Fruit fly (Drosophila melanogaster) whole organism, embryonic: Measurements from ENCODE around the gene CG14423.
A peak's percentile ranks its signal among the peaks of the same experiment; 100 is the strongest.

Experiments used
- Abd-B ChIP-seq: fragments of 200-800 bp; sonication (Bioruptor generic); optimal IDR thresholded peaks from 2 replicates; lab custom pipeline; 2018; ENCODE audit warnings: missing biosample characterization, mild to moderate bottlenecking, missing genetic modification characterization, moderate library complexity
- CG10543 ChIP-seq: fragments of 200-800 bp; sonication (Bioruptor generic); optimal IDR thresholded peaks from 3 replicates; lab custom pipeline; 2017; ENCODE audit warnings: missing biosample characterization, mild to moderate bottlenecking, missing genetic modification characterization, moderate library complexity
- CG11504 ChIP-seq: fragments of 200-800 bp; sonication (Bioruptor generic); optimal IDR thresholded peaks from 3 replicates; lab custom pipeline; 2019; ENCODE audit warnings: missing biosample characterization, mild to moderate bottlenecking, missing genetic modification characterization, moderate library complexity
- CG11695 ChIP-seq: fragments of 200-800 bp; sonication (Bioruptor generic); IDR thresholded peaks from 3 replicates; pipeline ENCODE4 v1.3.6; 2022; ENCODE audit warnings: missing biosample characterization, missing genetic modification characterization
- CG12769 ChIP-seq: fragments of 200-800 bp; sonication (Bioruptor generic); optimal IDR thresholded peaks from 2 replicates; lab custom pipeline; 2019; ENCODE audit warnings: missing biosample characterization, mild to moderate bottlenecking, missing genetic modification characterization, moderate library complexity
- CG13296 ChIP-seq: fragments of 200-800 bp; sonication (Bioruptor generic); optimal IDR thresholded peaks from 3 replicates; lab custom pipeline; 2018; ENCODE audit warnings: missing biosample characterization, mild to moderate bottlenecking, missing genetic modification characterization
- CG15073 ChIP-seq: fragments of 200-800 bp; sonication (Bioruptor generic); optimal IDR thresholded peaks from 2 replicates; lab custom pipeline; 2016; ENCODE audit warnings: missing biosample characterization, missing genetic modification characterization
- CG18476 ChIP-seq: fragments of 200-800 bp; sonication (Bioruptor generic); optimal IDR thresholded peaks from 2 replicates; lab custom pipeline; 2016; ENCODE audit warnings: missing biosample characterization, mild to moderate bottlenecking, missing genetic modification characterization
- CG2712 ChIP-seq: fragments of 200-800 bp; optimal IDR thresholded peaks from 3 replicates; lab custom pipeline; 2019; ENCODE audit warnings: missing biosample characterization, mild to moderate bottlenecking, missing genetic modification characterization, moderate library complexity
- CG30403 ChIP-seq: fragments of 200-800 bp; sonication (Bioruptor generic); optimal IDR thresholded peaks from 3 replicates; lab custom pipeline; 2016; ENCODE audit warnings: missing biosample characterization, missing genetic modification characterization
- CG33213 ChIP-seq: fragments of 200-800 bp; sonication (Bioruptor generic); optimal IDR thresholded peaks from 3 replicates; lab custom pipeline; 2016; ENCODE audit warnings: missing biosample characterization, missing genetic modification characterization
- CG34224 ChIP-seq: fragments of 200-800 bp; sonication (Bioruptor generic); IDR thresholded peaks from 3 replicates; pipeline ENCODE4 v1.3.6; 2022; ENCODE audit warnings: missing biosample characterization, missing genetic modification characterization; ENCODE audit not compliant: partially characterized antibody
- CG3838 ChIP-seq: fragments of 200-800 bp; sonication (Bioruptor generic); optimal IDR thresholded peaks from 3 replicates; lab custom pipeline; 2016; ENCODE audit warnings: missing biosample characterization, missing genetic modification characterization
- CG6254 ChIP-seq: fragments of 200-800 bp; sonication (Bioruptor generic); optimal IDR thresholded peaks from 3 replicates; lab custom pipeline; 2017; ENCODE audit warnings: mild to moderate bottlenecking, missing biosample characterization, missing genetic modification reagents, missing genetic modification characterization
- CG9817 ChIP-seq: fragments of 200-800 bp; sonication (Bioruptor generic); optimal IDR thresholded peaks from 2 replicates; lab custom pipeline; 2018; ENCODE audit warnings: missing biosample characterization, mild to moderate bottlenecking, missing genetic modification characterization, moderate library complexity
- CkIIα-i1 ChIP-seq: fragments of 200-800 bp; sonication (Bioruptor generic); IDR thresholded peaks from 2 replicates; pipeline ENCODE4 v1.3.6; 2022; ENCODE audit warnings: missing biosample characterization, missing genetic modification characterization
- Dad ChIP-seq: fragments of 200-800 bp; sonication (Bioruptor generic); optimal IDR thresholded peaks from 3 replicates; lab custom pipeline; 2016; ENCODE audit warnings: missing biosample characterization, missing genetic modification characterization
- Dek ChIP-seq: fragments of 200-800 bp; sonication (Bioruptor generic); optimal IDR thresholded peaks from 3 replicates; lab custom pipeline; 2019; ENCODE audit warnings: missing biosample characterization, mild to moderate bottlenecking, missing genetic modification characterization, moderate library complexity
- Dip3 ChIP-seq: fragments of 200-800 bp; sonication (Bioruptor generic); optimal IDR thresholded peaks from 3 replicates; lab custom pipeline; 2016; ENCODE audit warnings: missing biosample characterization, missing genetic modification characterization
- Doc3 ChIP-seq: fragments of 200-800 bp; sonication (Bioruptor generic); IDR thresholded peaks from 3 replicates; pipeline ENCODE4 v1.3.6; 2022; ENCODE audit warnings: missing biosample characterization, missing genetic modification characterization; ENCODE audit not compliant: partially characterized antibody
- Fer1 ChIP-seq: fragments of 200-800 bp; sonication (Bioruptor generic); optimal IDR thresholded peaks from 2 replicates; lab custom pipeline; 2017; ENCODE audit warnings: missing biosample characterization, mild to moderate bottlenecking, missing genetic modification characterization
- GATAe ChIP-seq: fragments of 200-800 bp; sonication (Bioruptor generic); conservative IDR thresholded peaks from 2 replicates; pipeline ENCODE4 v1.3.6; 2022; ENCODE audit warnings: missing biosample characterization, missing genetic modification characterization
- Hr3 ChIP-seq: fragments of 200-800 bp; sonication (Bioruptor generic); optimal IDR thresholded peaks from 3 replicates; lab custom pipeline; 2016; ENCODE audit warnings: missing biosample characterization, missing genetic modification characterization
- Hsf ChIP-seq: fragments of 200-800 bp; sonication (Bioruptor generic); optimal IDR thresholded peaks from 3 replicates; lab custom pipeline; 2016; ENCODE audit warnings: missing biosample characterization, missing genetic modification characterization
- Lim3 ChIP-seq: fragments of 200-800 bp; sonication (Bioruptor generic); IDR thresholded peaks from 2 replicates; pipeline ENCODE4 v1.3.6; 2022; ENCODE audit warnings: missing biosample characterization, missing genetic modification characterization
- MTF-1 ChIP-seq: fragments of 200-800 bp; sonication (Bioruptor generic); optimal IDR thresholded peaks from 2 replicates; lab custom pipeline; 2018; ENCODE audit warnings: missing biosample characterization, mild to moderate bottlenecking, missing genetic modification characterization, borderline replicate concordance
- NFAT ChIP-seq: fragments of 200-800 bp; sonication (Bioruptor generic); IDR thresholded peaks from 2 replicates; pipeline ENCODE4 v1.3.6; 2022; ENCODE audit warnings: missing biosample characterization, missing genetic modification characterization
- Nf-YC ChIP-seq: fragments of 200-800 bp; optimal IDR thresholded peaks from 3 replicates; lab custom pipeline; 2019; ENCODE audit warnings: missing biosample characterization, mild to moderate bottlenecking, missing genetic modification characterization, moderate library complexity
- Stat92E ChIP-seq, 3 experiments: fragments of >200 bp in 2 of 3; fragments of 200-800 bp in 1 of 3; sonication (Bioruptor generic) in 1 of 3; optimal IDR thresholded peaks; 2 replicates each; lab custom pipeline; 2017 to 2019; ENCODE audit warnings: missing biosample characterization in 3 of 3, missing genetic modification characterization in 3 of 3, mild to moderate bottlenecking in 1 of 3, moderate library complexity in 1 of 3
- ara ChIP-seq: fragments of 200-800 bp; sonication (Bioruptor generic); IDR thresholded peaks from 2 replicates; pipeline ENCODE4 v1.3.6; 2022; ENCODE audit warnings: missing biosample characterization, missing genetic modification characterization
- cato ChIP-seq: fragments of 200-800 bp; sonication (Bioruptor generic); optimal IDR thresholded peaks from 2 replicates; lab custom pipeline; 2016; ENCODE audit warnings: missing biosample characterization, missing genetic modification characterization, borderline replicate concordance
- dati ChIP-seq: fragments of 200-800 bp; sonication (Bioruptor generic); IDR thresholded peaks from 2 replicates; pipeline ENCODE4 v1.3.6; 2022; ENCODE audit warnings: missing biosample characterization, missing genetic modification characterization
- dm ChIP-seq: fragments of 200-800 bp; sonication (Bioruptor generic); optimal IDR thresholded peaks from 3 replicates; lab custom pipeline; 2016; ENCODE audit warnings: missing biosample characterization, missing genetic modification characterization
- fd64A ChIP-seq: fragments of 200-800 bp; sonication (Bioruptor generic); optimal IDR thresholded peaks from 3 replicates; lab custom pipeline; 2018; ENCODE audit warnings: missing biosample characterization, mild to moderate bottlenecking, missing genetic modification characterization
- fu2 ChIP-seq: fragments of 200-800 bp; sonication (Bioruptor generic); optimal IDR thresholded peaks from 2 replicates; lab custom pipeline; 2016; ENCODE audit warnings: missing biosample characterization, missing genetic modification characterization
- gro ChIP-seq: fragments of 200-800 bp; sonication (Bioruptor generic); optimal IDR thresholded peaks from 2 replicates; lab custom pipeline; 2016; ENCODE audit warnings: missing biosample characterization, missing genetic modification characterization
- jumu ChIP-seq: fragments of 200-800 bp; sonication (Bioruptor generic); optimal IDR thresholded peaks from 3 replicates; lab custom pipeline; 2016; ENCODE audit warnings: missing biosample characterization, missing genetic modification characterization
- phol ChIP-seq: fragments of 200-800 bp; sonication (Bioruptor generic); optimal IDR thresholded peaks from 3 replicates; lab custom pipeline; 2018; ENCODE audit warnings: missing biosample characterization, mild to moderate bottlenecking, missing genetic modification characterization, moderate library complexity
- prd ChIP-seq, 3 experiments: fragments of >200 bp in 2 of 3; fragments of 200-800 bp in 1 of 3; sonication (Bioruptor generic) in 1 of 3; optimal IDR thresholded peaks in 2 of 3; IDR thresholded peaks in 1 of 3; 2 replicates in 2 of 3; 3 replicates in 1 of 3; pipeline versions ENCODE4 v1.3.6 to Lab custom; 2017 to 2022; ENCODE audit warnings: missing biosample characterization in 1 of 3, missing genetic modification characterization in 1 of 3
- schlank ChIP-seq: fragments of 200-800 bp; sonication (Bioruptor generic); optimal IDR thresholded peaks from 2 replicates; lab custom pipeline; 2018; ENCODE audit warnings: missing biosample characterization, mild to moderate bottlenecking, missing genetic modification characterization
- scrt ChIP-seq: fragments of 200-800 bp; sonication (Bioruptor generic); optimal IDR thresholded peaks from 2 replicates; lab custom pipeline; 2018; ENCODE audit warnings: missing biosample characterization, mild to moderate bottlenecking, missing genetic modification characterization, moderate library complexity
- shn ChIP-seq: fragments of 200-800 bp; sonication (Bioruptor generic); optimal IDR thresholded peaks from 3 replicates; lab custom pipeline; 2016; ENCODE audit warnings: missing biosample characterization, missing genetic modification characterization
- sqz ChIP-seq: fragments of 200-800 bp; sonication (Bioruptor generic); optimal IDR thresholded peaks from 3 replicates; lab custom pipeline; 2018; ENCODE audit warnings: missing biosample characterization, mild to moderate bottlenecking, missing genetic modification characterization
- sug ChIP-seq: fragments of 200-800 bp; optimal IDR thresholded peaks from 2 replicates; lab custom pipeline; 2019; ENCODE audit warnings: missing biosample characterization, mild to moderate bottlenecking, missing genetic modification characterization, moderate library complexity
- tio ChIP-seq: fragments of 200-800 bp; sonication (Bioruptor generic); optimal IDR thresholded peaks from 2 replicates; lab custom pipeline; 2017; ENCODE audit warnings: missing biosample characterization, missing genetic modification characterization, inconsistent platforms
- tna ChIP-seq: fragments of 200-800 bp; sonication (Bioruptor generic); IDR thresholded peaks from 2 replicates; pipeline ENCODE4 v1.3.6; 2022; ENCODE audit warnings: missing biosample characterization, missing genetic modification characterization; ENCODE audit not compliant: partially characterized antibody
- ttk ChIP-seq: fragments of 200-800 bp; sonication (Bioruptor generic); IDR thresholded peaks from 2 replicates; pipeline ENCODE4 v2.1.2; 2022; ENCODE audit warnings: missing biosample characterization, missing genetic modification characterization
- vnd ChIP-seq: fragments of 200-800 bp; sonication (Bioruptor generic); IDR thresholded peaks from 3 replicates; pipeline ENCODE4 v1.3.6; 2022; ENCODE audit warnings: missing biosample characterization, missing genetic modification characterization; ENCODE audit not compliant: partially characterized antibody
- z ChIP-seq: fragments of 200-800 bp; sonication (Bioruptor generic); IDR thresholded peaks from 3 replicates; pipeline ENCODE4 v1.3.6; 2022; ENCODE audit warnings: missing biosample characterization, missing genetic modification characterization

CG14423 gene

dm6 chrX:2919742-2920141 is 25.5 kb upstream of the CG14423 start, which contains the start of gene CG3588 (continued):
- TF ChIP-seq dm (GFP tag; lab: Kevin White, UChicago) (peak; percentile 43), Dip3 (GFP tag; lab: Kevin White, UChicago) (peak; percentile 59), gro (GFP tag; lab: Kevin White, UChicago) (peak; percentile 93), CG6254 (no peak), CG34224 (GFP tag; lab: Robert Waterston, UW) (no peak), jumu (GFP tag; lab: Kevin White, UChicago) (no peak), NFAT (GFP tag; lab: Robert Waterston, UW) (peak; percentile 85), CG12769 (tag; lab: Kevin White, UChicago) (peak; percentile 11), fd64A (no peak), CG18476 (GFP tag; lab: Kevin White, UChicago) (peak; percentile 69), tna (no peak), CG10543 (GFP tag; lab: Kevin White, UChicago) (no peak), CG9817 (tag; lab: Kevin White, UChicago) (peak; percentile 75), cato (GFP tag; lab: Kevin White, UChicago) (no peak), Abd-B (peak; percentile 61), CG33213 (peak; percentile 60), CG11504 (tag; lab: Kevin White, UChicago) (peak; percentile 76), Hsf (GFP tag; lab: Kevin White, UChicago) (peak; percentile 77), vnd (GFP tag; lab: Robert Waterston, UW) (no peak), shn (GFP tag; lab: Kevin White, UChicago) (peak; percentile 22), GATAe (no peak), sqz (GFP tag; lab: Kevin White, UChicago) (peak; percentile 70), sug (peak; percentile 44), CG30403 (peak; percentile 78), CG3838 (GFP tag; lab: Kevin White, UChicago) (peak; percentile 21), CkIIα-i1 (GFP tag; lab: Robert Waterston, UW) (0 out of 2 replicates have a peak, but pooled peaks have one; percentile 28), Nf-YC (tag; lab: Kevin White, UChicago) (no peak), fu2 (GFP tag; lab: Kevin White, UChicago) (peak; percentile 66), Dad (GFP tag; lab: Kevin White, UChicago) (peak; percentile 48), Dek (tag; lab: Kevin White, UChicago) (peak; percentile 69), schlank (tag; lab: Kevin White, UChicago) (peak; percentile 54), phol (tag; lab: Kevin White, UChicago) (peak; percentile 51), z (GFP tag; lab: Robert Waterston, UW) (no peak), CG15073 (no peak), dati (GFP tag; lab: Robert Waterston, UW) (0 out of 2 replicates have a peak, but pooled peaks have one; percentile 37), Hr3 (GFP tag; lab: Kevin White, UChicago) (peak; percentile 53), Doc3 (no peak), ttk (GFP tag; lab: Robert Waterston, UW) (peak; percentile 50), prd (optimal IDR thresholded peaks at IDR 0.05; lab: Kevin White, UChicago) (no peak), prd (GFP tag; IDR thresholded peaks at IDR 0.05; lab: Robert Waterston, UW) (peak; percentile 75), Stat92E (GFP tag; optimal IDR thresholded peaks at IDR 0.05; lab: Kevin White, UChicago) (no peak), Lim3 (GFP tag; lab: Robert Waterston, UW) (no peak), CG11695 (peak; percentile 73), scrt (peak; percentile 62), CG13296 (GFP tag; lab: Kevin White, UChicago) (peak; percentile 75), MTF-1 (GFP tag; lab: Kevin White, UChicago) (peak; percentile 21), ara (GFP tag; lab: Robert Waterston, UW) (peak; percentile 65), Fer1 (peak; percentile 72), CG2712 (peak; percentile 52), tio (peak; percentile 47)
